Worm (Caenorhabditis elegans): Measurements from ENCODE around the gene pac-1.
A peak's percentile ranks its signal among the peaks of the same experiment; 100 is the strongest.

- no peak for TF ChIP-seq nhr-76 (tag; optimal IDR thresholded peaks at IDR 0.05)
- TF ChIP-seq ceh-82 (tag; optimal IDR thresholded peaks at IDR 0.05): no peak
- no peak for TF ChIP-seq ama-1 (optimal IDR thresholded peaks at IDR 0.05)
- TF ChIP-seq zag-1 (tag; optimal IDR thresholded peaks at IDR 0.05): no peak
- TF ChIP-seq nhr-25 (tag; optimal IDR thresholded peaks at IDR 0.05): peak; percentile 39
- TF ChIP-seq skn-1 (tag; optimal IDR thresholded peaks at IDR 0.05): no peak
- TF ChIP-seq pha-4 (tag; optimal IDR thresholded peaks at IDR 0.05): no peak
- no peak for TF ChIP-seq elt-3 (tag; optimal IDR thresholded peaks at IDR 0.05)
- TF ChIP-seq ztf-11 (tag; optimal IDR thresholded peaks at IDR 0.05): no peak
- no peak for TF ChIP-seq hmg-11 (tag; optimal IDR thresholded peaks at IDR 0.05)
- no peak for TF ChIP-seq ceh-28 (tag; optimal IDR thresholded peaks at IDR 0.05)
These were observed 8.5 kb downstream of the pac-1 start for ce11 chrIII:8503341-8503740.

Measured in whole organism, L3 larva.